Fruit fly (Drosophila melanogaster): ENCODE measurements around the gene ebo.

Gene ebo

DNA sequence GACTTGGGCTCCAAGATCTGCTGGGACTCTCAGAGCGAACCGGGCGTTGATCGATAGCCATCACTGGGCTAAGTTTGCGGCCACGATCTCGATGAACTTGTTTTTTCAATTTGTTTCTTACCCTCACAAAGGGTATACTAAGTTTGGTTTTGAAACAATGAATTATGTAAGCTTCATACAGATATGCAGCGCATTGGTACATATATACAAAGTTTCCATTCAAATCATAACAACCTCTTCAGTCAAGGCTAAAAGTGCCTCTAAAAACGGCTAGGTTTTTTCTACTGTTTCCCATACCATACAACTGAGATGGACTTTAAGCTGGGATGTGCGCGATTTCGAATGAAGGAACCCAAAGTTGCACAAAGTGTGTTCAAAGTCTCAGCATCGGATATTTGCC lies 35.1 kb downstream of the ebo start:
- TF ChIP-seq Hr83 (GFP tag; optimal IDR thresholded peaks at IDR 0.05; ENCODE audit: poor library complexity, severe bottlenecking) (no peak), fru (GFP tag; optimal IDR thresholded peaks at IDR 0.05) (peak; percentile 57), GATAd (GFP tag; optimal IDR thresholded peaks at IDR 0.05) (no peak), tai (GFP tag; optimal IDR thresholded peaks at IDR 0.05) (no peak), pan (optimal IDR thresholded peaks at IDR 0.05) (no peak), Rel (GFP tag; optimal IDR thresholded peaks at IDR 0.05) (no peak), Rel (tag; optimal IDR thresholded peaks at IDR 0.05) (no peak), Dif (GFP tag; optimal IDR thresholded peaks at IDR 0.05; ENCODE audit: partially characterized antibody) (no peak), h (GFP tag; optimal IDR thresholded peaks at IDR 0.05) (peak; percentile 19), OdsH (GFP tag; optimal IDR thresholded peaks at IDR 0.05) (no peak), Vsx2 (GFP tag; optimal IDR thresholded peaks at IDR 0.05; ENCODE audit: partially characterized antibody) (no peak), Hnf4 (GFP tag; optimal IDR thresholded peaks at IDR 0.05) (no peak), Sp1 (GFP tag; optimal IDR thresholded peaks at IDR 0.05) (peak; percentile 25), ey (GFP tag; optimal IDR thresholded peaks at IDR 0.05) (peak; percentile 28), HLH106 (tag; optimal IDR thresholded peaks at IDR 0.05) (peak; percentile 28), CG9705 (GFP tag; optimal IDR thresholded peaks at IDR 0.05) (no peak), foxo (GFP tag; optimal IDR thresholded peaks at IDR 0.05) (peak in 1 of 2 experiments; percentile 37), brk (GFP tag; optimal IDR thresholded peaks at IDR 0.05) (no peak), woc (GFP tag; optimal IDR thresholded peaks at IDR 0.05) (peak; percentile 43)

- no peak for TF ChIP-seq Rel (GFP tag; optimal IDR thresholded peaks at IDR 0.05)
- no peak for TF ChIP-seq Rel (tag; optimal IDR thresholded peaks at IDR 0.05)
- TF ChIP-seq CrebA (GFP tag; optimal IDR thresholded peaks at IDR 0.05; ENCODE audit: borderline replicate concordance): no peak
- TF ChIP-seq Mio (GFP tag; optimal IDR thresholded peaks at IDR 0.05): no peak
- TF ChIP-seq psq (GFP tag; optimal IDR thresholded peaks at IDR 0.05): no peak
- TF ChIP-seq sv (GFP tag; optimal IDR thresholded peaks at IDR 0.05): no peak
- TF ChIP-seq lola (GFP tag; optimal IDR thresholded peaks at IDR 0.05): no peak
- no peak for TF ChIP-seq HLH106 (tag; optimal IDR thresholded peaks at IDR 0.05)
- no peak for TF ChIP-seq CG9705 (GFP tag; optimal IDR thresholded peaks at IDR 0.05)
- no peak for TF ChIP-seq foxo (GFP tag; optimal IDR thresholded peaks at IDR 0.05)
- TF ChIP-seq usp (GFP tag; optimal IDR thresholded peaks at IDR 0.05): no peak
- no peak for TF ChIP-seq sage (GFP tag; optimal IDR thresholded peaks at IDR 0.05)
- TF ChIP-seq Hr83 (GFP tag; optimal IDR thresholded peaks at IDR 0.05; ENCODE audit: poor library complexity, severe bottlenecking): no peak
These were observed 39.0 kb downstream of the ebo start, which contains the start of gene Pgcl for dm6 chrX:437404-437803. Pgcl (minus strand) TSS chrX:437448.

DNA sequence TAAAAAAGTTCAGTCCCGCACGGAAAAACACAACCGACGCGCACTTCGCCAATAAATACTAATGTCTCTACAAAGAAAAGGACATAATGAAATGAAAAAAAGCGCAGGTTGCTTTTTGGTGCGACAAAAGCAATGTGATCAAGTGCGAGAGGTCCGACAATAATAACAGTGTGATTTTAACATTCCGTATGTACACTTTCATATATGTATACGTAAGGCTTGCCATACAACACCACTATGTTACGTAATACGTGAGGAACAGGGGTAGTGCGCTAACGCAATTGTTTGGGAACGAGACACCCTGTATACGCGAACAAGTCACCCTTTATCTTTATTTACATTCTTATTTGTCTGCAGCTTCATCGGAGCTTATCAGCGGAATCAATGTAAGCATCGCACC lies 48.2 kb downstream of the ebo start:
- TF ChIP-seq Dfd (GFP tag; optimal IDR thresholded peaks at IDR 0.05) (no peak), Hr83 (GFP tag; optimal IDR thresholded peaks at IDR 0.05; ENCODE audit: poor library complexity, severe bottlenecking) (no peak), ey (GFP tag; optimal IDR thresholded peaks at IDR 0.05) (no peak), Myc (optimal IDR thresholded peaks at IDR 0.05) (no peak), CG9705 (GFP tag; optimal IDR thresholded peaks at IDR 0.05) (no peak), OdsH (GFP tag; optimal IDR thresholded peaks at IDR 0.05) (no peak), Sp1 (GFP tag; optimal IDR thresholded peaks at IDR 0.05) (no peak), Abd-B (GFP tag; optimal IDR thresholded peaks at IDR 0.05) (no peak), CrebA (GFP tag; optimal IDR thresholded peaks at IDR 0.05; ENCODE audit: borderline replicate concordance) (no peak), Mio (GFP tag; optimal IDR thresholded peaks at IDR 0.05) (no peak), sage (GFP tag; optimal IDR thresholded peaks at IDR 0.05) (no peak), pan (optimal IDR thresholded peaks at IDR 0.05) (no peak), brk (GFP tag; optimal IDR thresholded peaks at IDR 0.05) (no peak), rgr (GFP tag; optimal IDR thresholded peaks at IDR 0.05) (no peak), Rel (GFP tag; optimal IDR thresholded peaks at IDR 0.05) (no peak), Rel (tag; optimal IDR thresholded peaks at IDR 0.05) (no peak), Jra (GFP tag; optimal IDR thresholded peaks at IDR 0.05) (no peak)

dm6 chrX:425524-425923 lies 50.9 kb downstream of the ebo start:
- TF ChIP-seq Hnf4 (GFP tag; optimal IDR thresholded peaks at IDR 0.05) (peak; percentile 11), tai (GFP tag; optimal IDR thresholded peaks at IDR 0.05) (no peak), dl (GFP tag; optimal IDR thresholded peaks at IDR 0.05; ENCODE audit: insufficient read depth in 1 of 2, partially characterized antibody in 2 of 2) (no peak), foxo (GFP tag; optimal IDR thresholded peaks at IDR 0.05) (peak in 1 of 2 experiments; percentile 44), jim (GFP tag; optimal IDR thresholded peaks at IDR 0.05) (no peak), rgr (GFP tag; optimal IDR thresholded peaks at IDR 0.05) (peak; percentile 20), Sp1 (GFP tag; optimal IDR thresholded peaks at IDR 0.05) (peak; percentile 27), CG9705 (GFP tag; optimal IDR thresholded peaks at IDR 0.05) (no peak), fru (GFP tag; optimal IDR thresholded peaks at IDR 0.05) (peak; percentile 63), HLH106 (tag; optimal IDR thresholded peaks at IDR 0.05) (peak; percentile 33), woc (GFP tag; optimal IDR thresholded peaks at IDR 0.05) (peak; percentile 32), Myc (optimal IDR thresholded peaks at IDR 0.05) (no peak), ey (GFP tag; optimal IDR thresholded peaks at IDR 0.05) (peak; percentile 32), Jra (GFP tag; optimal IDR thresholded peaks at IDR 0.05) (no peak), br (GFP tag; optimal IDR thresholded peaks at IDR 0.05) (peak; percentile 36), CG32264 (GFP tag; optimal IDR thresholded peaks at IDR 0.05) (no peak), h (GFP tag; optimal IDR thresholded peaks at IDR 0.05) (peak; percentile 54)
